Worm (Caenorhabditis elegans) whole organism, young adult: ENCODE results near the gene F53H4.2.

ENCODE experiments used
- B0035.1 ChIP-seq: sonication (generic microtip); optimal IDR thresholded peaks from 2 replicates; lab custom pipeline; 2016; ENCODE audit warnings: missing genetic modification characterization, mild to moderate bottlenecking, missing compliant biosample characterization, missing genotype, missing genetic modification reagents
- F23B12.7 ChIP-seq: sonication (generic microtip); optimal IDR thresholded peaks from 2 replicates; lab custom pipeline; 2017; ENCODE audit warnings: missing genetic modification characterization, mild to moderate bottlenecking, missing compliant biosample characterization, antibody characterized with exemption, moderate library complexity; ENCODE audit not compliant: insufficient read depth
- F37B4.10 ChIP-seq: fragments of 200-800 bp; sonication (Bioruptor generic); IDR thresholded peaks from 2 replicates; pipeline ENCODE4 v1.3.6; 2022; ENCODE audit warnings: missing genetic modification characterization, missing compliant biosample characterization
- F57C9.4 ChIP-seq: sonication (generic microtip); optimal IDR thresholded peaks from 2 replicates; lab custom pipeline; 2017; ENCODE audit warnings: mild to moderate bottlenecking, missing genetic modification characterization, missing compliant biosample characterization
- Y53G8AR.9 ChIP-seq: fragments of 200-800 bp; sonication (Bioruptor generic); conservative IDR thresholded peaks from 2 replicates; pipeline ENCODE4 v1.3.6; 2022; ENCODE audit warnings: missing genetic modification reagents, missing genetic modification characterization, missing compliant biosample characterization
- attf-6 ChIP-seq: fragments of 200-800 bp; sonication (Bioruptor generic); IDR thresholded peaks from 2 replicates; pipeline ENCODE4 v1.3.6; 2022; ENCODE audit warnings: missing genetic modification reagents, missing genetic modification characterization, missing compliant biosample characterization
- bed-1 ChIP-seq: fragments of 200-800 bp; sonication (Bioruptor generic); IDR thresholded peaks from 2 replicates; pipeline ENCODE4 v1.3.6; 2022; ENCODE audit warnings: missing genetic modification reagents, missing genetic modification characterization, missing compliant biosample characterization
- ccch-3 ChIP-seq: fragments of 200-800 bp; sonication (Bioruptor generic); optimal IDR thresholded peaks from 2 replicates; lab custom pipeline; 2018; ENCODE audit warnings: mild to moderate bottlenecking, missing genetic modification characterization, missing compliant biosample characterization
- cebp-1 ChIP-seq, 2 experiments: fragments of 200-800 bp in 1 of 2; sonication (Bioruptor generic) in 1 of 2; sonication (generic microtip) in 1 of 2; IDR thresholded peaks in 1 of 2; optimal IDR thresholded peaks in 1 of 2; 2 replicates each; pipeline versions ENCODE4 v1.3.6 to Lab custom; 2017 to 2022; ENCODE audit warnings: missing compliant biosample characterization in 2 of 2, missing genetic modification characterization in 2 of 2, mild to moderate bottlenecking in 1 of 2, missing genetic modification reagents in 1 of 2, moderate library complexity in 1 of 2
- ceh-27 ChIP-seq: fragments of 200-800 bp; sonication (Bioruptor generic); optimal IDR thresholded peaks from 2 replicates; lab custom pipeline; 2018; ENCODE audit warnings: mild to moderate bottlenecking, missing genetic modification characterization, moderate library complexity, missing compliant biosample characterization
- chd-7 ChIP-seq: sonication (generic microtip); optimal IDR thresholded peaks from 2 replicates; lab custom pipeline; 2016; ENCODE audit warnings: mild to moderate bottlenecking, missing genetic modification characterization, moderate library complexity, missing compliant biosample characterization
- dox-1 ChIP-seq: fragments of 200-800 bp; sonication (Bioruptor generic); IDR thresholded peaks from 2 replicates; pipeline ENCODE4 v1.3.6; 2022; ENCODE audit warnings: missing genetic modification reagents, missing genetic modification characterization, missing compliant biosample characterization
- dpff-1 ChIP-seq: sonication (generic microtip); optimal IDR thresholded peaks from 2 replicates; lab custom pipeline; 2017; ENCODE audit warnings: mild to moderate bottlenecking, missing genetic modification characterization, missing compliant biosample characterization
- efl-1 ChIP-seq: fragments of 150-350 bp; optimal IDR thresholded peaks from 2 replicates; lab custom pipeline; 2014; ENCODE audit warnings: missing biosample characterization, missing genetic modification reagents, missing genetic modification characterization
- egl-44 ChIP-seq: fragments of 200-800 bp; sonication (Bioruptor generic); IDR thresholded peaks from 2 replicates; pipeline ENCODE4 v1.3.6; 2022; ENCODE audit warnings: missing genetic modification reagents, missing genetic modification characterization, missing compliant biosample characterization
- egrh-3 ChIP-seq: fragments of 200-800 bp; sonication (Bioruptor generic); IDR thresholded peaks from 2 replicates; pipeline ENCODE4 v1.3.6; 2022; ENCODE audit warnings: missing genetic modification reagents, missing genetic modification characterization, missing compliant biosample characterization
- ekl-4 ChIP-seq: fragments of 200-800 bp; sonication (Bioruptor generic); IDR thresholded peaks from 2 replicates; pipeline ENCODE4 v1.3.6; 2022; ENCODE audit warnings: missing genetic modification reagents, missing genetic modification characterization, missing compliant biosample characterization
- hlh-26 ChIP-seq: fragments of 200-800 bp; sonication (Bioruptor generic); conservative IDR thresholded peaks from 2 replicates; pipeline ENCODE4 v1.3.6; 2022; ENCODE audit warnings: missing genetic modification reagents, missing genetic modification characterization, missing compliant biosample characterization
- hmg-1.2 ChIP-seq: fragments of 200-800 bp; sonication (Bioruptor generic); IDR thresholded peaks from 2 replicates; pipeline ENCODE4 v1.3.6; 2022; ENCODE audit warnings: missing genetic modification reagents, missing genetic modification characterization, missing compliant biosample characterization
- hmg-20 ChIP-seq: fragments of 200-800 bp; sonication (Bioruptor generic); IDR thresholded peaks from 2 replicates; pipeline ENCODE4 v1.3.6; 2022; ENCODE audit warnings: missing genetic modification reagents, missing genetic modification characterization, missing compliant biosample characterization
- lag-1 ChIP-seq: fragments of 200-800 bp; sonication (Bioruptor generic); IDR thresholded peaks from 2 replicates; pipeline ENCODE4 v1.3.6; 2022; ENCODE audit warnings: missing genetic modification reagents, missing genetic modification characterization, missing compliant biosample characterization
- lsy-27 ChIP-seq: sonication (generic microtip); optimal IDR thresholded peaks from 2 replicates; lab custom pipeline; 2017; ENCODE audit warnings: missing genetic modification characterization, mild to moderate bottlenecking, missing compliant biosample characterization, antibody characterized with exemption, missing genotype, borderline replicate concordance; ENCODE audit not compliant: insufficient read depth
- madf-10 ChIP-seq: sonication (generic microtip); optimal IDR thresholded peaks from 2 replicates; lab custom pipeline; 2016; ENCODE audit warnings: mild to moderate bottlenecking, missing genetic modification characterization, missing compliant biosample characterization
- mes-4 ChIP-seq: sonication (generic microtip); optimal IDR thresholded peaks from 2 replicates; lab custom pipeline; 2016; ENCODE audit warnings: missing genotype, missing genetic modification characterization, missing compliant biosample characterization
- rec-8 ChIP-seq, 2 experiments: sonication (generic microtip); optimal IDR thresholded peaks; 2 replicates each; lab custom pipeline; 2016; ENCODE audit warnings: mild to moderate bottlenecking in 2 of 2, missing genetic modification characterization in 2 of 2, missing genetic modification reagents in 2 of 2, missing genotype in 2 of 2, missing biosample characterization in 1 of 2, missing compliant biosample characterization in 1 of 2, moderate library complexity in 1 of 2
- snpc-1.1 ChIP-seq: sonication (generic microtip); optimal IDR thresholded peaks from 2 replicates; lab custom pipeline; 2017; ENCODE audit warnings: missing genetic modification characterization, mild to moderate bottlenecking, missing compliant biosample characterization, antibody characterized with exemption, moderate library complexity, missing genotype, missing genetic modification reagents; ENCODE audit not compliant: insufficient read depth
- snpc-4 ChIP-seq, 5 experiments: fragments of 150-350 bp in 1 of 5; sonication (generic microtip) in 4 of 5; optimal IDR thresholded peaks; 2 replicates each; lab custom pipeline; 2014 to 2018; ENCODE audit warnings: missing genetic modification characterization in 5 of 5, missing biosample characterization in 3 of 5, antibody characterized with exemption in 2 of 5, mild to moderate bottlenecking in 2 of 5, missing compliant biosample characterization in 2 of 5, missing genotype in 2 of 5, moderate library complexity in 2 of 5, missing genetic modification reagents in 1 of 5
- somi-1 ChIP-seq: fragments of 200-800 bp; sonication (Bioruptor generic); optimal IDR thresholded peaks from 2 replicates; lab custom pipeline; 2018; ENCODE audit warnings: mild to moderate bottlenecking, missing genetic modification characterization, missing compliant biosample characterization
- sptf-2 ChIP-seq: fragments of 200-800 bp; sonication (Bioruptor generic); optimal IDR thresholded peaks from 2 replicates; lab custom pipeline; 2018; ENCODE audit warnings: mild to moderate bottlenecking, missing genetic modification characterization, missing compliant biosample characterization
- unc-62 ChIP-seq: fragments of 150-350 bp; optimal IDR thresholded peaks from 2 replicates; lab custom pipeline; 2014; ENCODE audit warnings: missing biosample characterization, missing genetic modification reagents, missing genetic modification characterization
- xnd-1 ChIP-seq: sonication (generic microtip); optimal IDR thresholded peaks from 2 replicates; lab custom pipeline; 2016; ENCODE audit warnings: missing genotype, missing genetic modification reagents, missing genetic modification characterization, missing compliant biosample characterization
- zfh-2 ChIP-seq: fragments of 200-800 bp; sonication (Bioruptor generic); conservative IDR thresholded peaks from 2 replicates; pipeline ENCODE4 v1.3.6; 2022; ENCODE audit warnings: missing genetic modification reagents, missing genetic modification characterization, missing compliant biosample characterization
- ztf-6 ChIP-seq: fragments of 200-800 bp; sonication (Bioruptor generic); IDR thresholded peaks from 2 replicates; pipeline ENCODE4 v1.3.6; 2022; ENCODE audit warnings: missing genetic modification reagents, missing genetic modification characterization, missing compliant biosample characterization

F53H4.2 gene

DNA sequence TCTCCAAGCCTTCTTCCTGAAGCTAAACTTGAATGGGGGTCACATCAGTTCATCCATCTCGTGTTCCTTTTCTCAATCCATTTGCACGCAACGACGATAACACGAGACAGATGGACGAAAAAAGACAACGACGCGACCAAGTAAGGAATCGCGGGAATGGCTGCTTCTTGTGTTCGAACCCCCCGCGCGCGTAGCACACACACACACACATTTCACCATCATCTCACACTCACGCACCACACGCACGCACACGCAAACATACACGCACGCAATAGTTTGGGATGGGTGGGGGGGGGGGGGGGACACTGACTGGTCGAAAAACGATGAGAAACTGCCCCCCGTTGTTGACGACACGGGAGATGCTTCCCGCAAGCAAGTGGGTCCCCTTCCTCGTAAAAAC is 20.0 kb downstream of the F53H4.2 start:
- no peak for TF ChIP-seq unc-62 (GFP tag; lab: Kevin White, UChicago)
- TF ChIP-seq egl-44 (GFP tag; lab: Robert Waterston, UW) = 0 out of 2 replicates have a peak, but pooled peaks have one; percentile 35
- TF ChIP-seq hmg-20 (GFP tag; lab: Robert Waterston, UW) = no peak
- no peak for TF ChIP-seq attf-6 (GFP tag; lab: Robert Waterston, UW)
- TF ChIP-seq madf-10 (tag; lab: Kevin White, UChicago) = no peak
- no peak for TF ChIP-seq mes-4 (tag; lab: Kevin White, UChicago)
- peak; percentile 37 for TF ChIP-seq ceh-27 (GFP tag; lab: Kevin White, UChicago)
- no peak for TF ChIP-seq F37B4.10 (GFP tag; lab: Robert Waterston, UW)
- no peak for TF ChIP-seq ekl-4
- TF ChIP-seq xnd-1 (tag; lab: Kevin White, UChicago) = no peak
- no peak for TF ChIP-seq ccch-3 (GFP tag; lab: Kevin White, UChicago)
- TF ChIP-seq dox-1 (GFP tag; lab: Robert Waterston, UW) = 0 out of 2 replicates have a peak, but pooled peaks have one; percentile 7
- no peak for TF ChIP-seq F23B12.7 (tag; lab: Kevin White, UChicago)
- TF ChIP-seq efl-1 (GFP tag; lab: Kevin White, UChicago) = no peak
- no peak for TF ChIP-seq rec-8 (tag; optimal IDR thresholded peaks at IDR 0.05; lab: Kevin White, UChicago)
- no peak for TF ChIP-seq cebp-1 (GFP tag; IDR thresholded peaks at IDR 0.05; lab: Robert Waterston, UW)
- TF ChIP-seq cebp-1 (tag; optimal IDR thresholded peaks at IDR 0.05; lab: Kevin White, UChicago) = peak; percentile 32
- peak; percentile 2 for TF ChIP-seq chd-7
- TF ChIP-seq zfh-2 (GFP tag; lab: Robert Waterston, UW) = peak; percentile 70
- no peak for TF ChIP-seq lsy-27 (tag; lab: Kevin White, UChicago)
- no peak for TF ChIP-seq lag-1 (GFP tag; lab: Robert Waterston, UW)
- TF ChIP-seq hmg-1.2 = no peak

DNA sequence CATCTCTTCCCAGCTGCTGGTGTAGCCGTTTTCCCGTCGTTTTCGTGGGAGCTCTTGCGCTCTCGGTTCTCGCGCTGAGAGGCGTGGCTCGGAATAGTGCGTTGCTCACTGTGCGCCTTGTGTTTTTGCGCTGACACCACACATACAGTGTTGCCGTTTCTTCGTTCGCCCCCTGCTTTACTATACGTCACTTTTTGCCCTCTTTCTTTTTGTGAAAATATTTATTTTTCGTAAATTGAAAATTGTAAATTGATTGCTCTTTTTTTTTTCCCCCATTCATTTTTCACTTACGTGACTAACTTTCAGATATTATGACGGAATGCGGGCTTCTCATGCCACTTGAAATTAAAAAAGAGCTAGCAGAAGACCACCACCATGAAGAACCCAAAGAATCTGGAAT is 21.8 kb downstream of the F53H4.2 start, which contains the start of gene gmeb-2:
TSS of gene gmeb-2 (plus strand) at position 301 of the 400 bp plus-strand sequence.
- TF ChIP-seq somi-1 (GFP tag; lab: Kevin White, UChicago) (no peak), ztf-6 (no peak), F57C9.4 (tag; lab: Kevin White, UChicago) (no peak), zfh-2 (GFP tag; lab: Robert Waterston, UW) (peak; percentile 74), Y53G8AR.9 (GFP tag; lab: Robert Waterston, UW) (no peak), egl-44 (GFP tag; lab: Robert Waterston, UW) (no peak), hmg-20 (GFP tag; lab: Robert Waterston, UW) (no peak)

DNA sequence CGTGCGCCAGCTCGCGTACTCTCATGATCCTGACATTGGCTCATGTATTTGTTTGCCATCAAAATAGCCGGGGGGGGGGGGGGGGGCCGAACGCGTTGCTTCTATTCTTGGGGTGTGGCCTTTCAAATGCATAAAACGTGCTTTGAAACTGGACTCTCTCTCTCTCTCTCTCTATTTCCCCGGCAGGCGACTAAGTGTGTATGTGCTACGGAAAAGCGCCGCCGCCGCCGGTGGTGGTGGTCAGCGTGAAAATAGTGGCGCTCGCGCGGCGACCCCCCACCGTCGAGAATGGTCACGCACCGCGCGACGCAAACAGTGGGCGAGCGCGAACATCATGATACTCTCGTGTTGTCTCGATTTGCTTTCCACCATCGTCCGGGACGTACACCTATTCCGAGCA is 24.1 kb downstream of the F53H4.2 start:
- no peak for TF ChIP-seq snpc-4 (GFP tag; optimal IDR thresholded peaks at IDR 0.05; lab: Kevin White, UChicago)
- no peak for TF ChIP-seq snpc-4 (tag; optimal IDR thresholded peaks at IDR 0.05; lab: Kevin White, UChicago)
- peak; percentile 68; the same call in 1 of the 2 replicates for TF ChIP-seq egrh-3 (GFP tag; lab: Robert Waterston, UW)
- no peak for TF ChIP-seq bed-1 (GFP tag; lab: Robert Waterston, UW)
- no peak for TF ChIP-seq hlh-26 (GFP tag; lab: Robert Waterston, UW)
- 0 out of 2 replicates have a peak, but pooled peaks have one; percentile 27 for TF ChIP-seq dox-1 (GFP tag; lab: Robert Waterston, UW)
- peak; percentile 92 for TF ChIP-seq zfh-2 (GFP tag; lab: Robert Waterston, UW)

DNA sequence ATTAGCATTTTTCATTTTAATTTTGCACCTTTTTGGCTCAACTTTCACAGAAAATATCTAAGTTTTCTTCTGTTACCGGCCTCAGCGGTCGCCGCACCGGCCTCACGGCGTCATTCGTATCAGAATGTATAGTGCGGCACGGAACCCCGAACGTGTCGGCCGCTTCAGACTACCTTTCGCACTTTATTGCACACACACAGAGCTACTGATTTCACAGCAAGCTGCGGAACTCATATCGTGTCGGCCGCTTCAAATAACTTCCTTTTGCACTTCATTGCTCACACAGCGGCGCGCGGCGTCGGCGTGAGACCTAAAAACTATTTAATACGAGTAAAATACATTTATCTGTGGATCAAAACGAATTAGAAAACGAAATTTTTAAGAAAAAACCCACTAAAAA is 27.5 kb downstream of the F53H4.2 start:
- TF ChIP-seq B0035.1 (tag; lab: Kevin White, UChicago) = no peak
- peak; percentile 2 for TF ChIP-seq snpc-1.1
- no peak for TF ChIP-seq dpff-1
- no peak for TF ChIP-seq madf-10 (tag; lab: Kevin White, UChicago)
- no peak for TF ChIP-seq snpc-4 (GFP tag; optimal IDR thresholded peaks at IDR 0.05; lab: Kevin White, UChicago)
- TF ChIP-seq snpc-4 (tag; optimal IDR thresholded peaks at IDR 0.05; lab: Kevin White, UChicago) = peak in 2 of 4 experiments; percentile 67 to 80
- TF ChIP-seq sptf-2 (GFP tag; lab: Kevin White, UChicago) = no peak
